Worm (Caenorhabditis elegans): Measurements from ENCODE around the gene let-754.
A peak's percentile ranks its signal among the peaks of the same experiment; 100 is the strongest.

let-754 gene

DNA sequence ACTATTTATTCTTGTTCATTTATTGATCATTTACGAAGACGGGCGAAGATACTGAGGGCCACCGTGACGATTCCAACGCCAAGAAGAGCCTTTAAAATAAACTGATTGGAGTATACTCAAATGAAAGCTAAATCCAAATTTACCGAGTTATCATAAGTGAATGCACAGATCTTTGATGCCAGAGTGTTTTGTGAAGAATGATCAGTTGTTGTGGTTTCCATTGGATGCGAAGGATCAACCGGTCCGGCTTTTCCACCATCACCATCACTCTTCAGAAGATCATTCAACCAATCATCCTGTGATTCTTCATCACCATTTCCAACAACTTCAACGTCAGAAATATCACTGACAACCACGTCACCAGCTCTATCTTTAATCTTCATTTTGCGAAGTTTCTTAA is 24.1 kb upstream of the let-754 start (continued):
- no peak for TF ChIP-seq K12H6.12 (tag; optimal IDR thresholded peaks at IDR 0.05)
- TF ChIP-seq unc-130 (GFP tag; optimal IDR thresholded peaks at IDR 0.05) = peak; percentile 6
- TF ChIP-seq K11D2.4 (GFP tag; IDR thresholded peaks at IDR 0.05) = 0 out of 2 replicates have a peak, but pooled peaks have one; percentile 52
- peak; percentile 63 for TF ChIP-seq nfyb-1 (GFP tag; IDR thresholded peaks at IDR 0.05)
- no peak for TF ChIP-seq egrh-3 (GFP tag; IDR thresholded peaks at IDR 0.05)
- no peak for TF ChIP-seq F57C9.4 (tag; optimal IDR thresholded peaks at IDR 0.05)
- no peak for TF ChIP-seq B0336.3 (GFP tag; IDR thresholded peaks at IDR 0.05)
- no peak for TF ChIP-seq snpc-1.3 (tag; optimal IDR thresholded peaks at IDR 0.05; ENCODE audit: insufficient read depth)
- TF ChIP-seq snpc-4 (GFP tag; optimal IDR thresholded peaks at IDR 0.05) = no peak
- TF ChIP-seq snpc-4 (tag; optimal IDR thresholded peaks at IDR 0.05) = peak in 1 of 4 experiments; percentile 22
- TF ChIP-seq snpc-1.1 (tag; optimal IDR thresholded peaks at IDR 0.05; ENCODE audit: insufficient read depth) = no peak
- TF ChIP-seq hmg-1.2 (GFP tag; IDR thresholded peaks at IDR 0.05) = peak; percentile 12; the same call in 1 of the 2 replicates
- no peak for TF ChIP-seq ztf-26 (tag; optimal IDR thresholded peaks at IDR 0.05)
- TF ChIP-seq madf-6 (GFP tag; IDR thresholded peaks at IDR 0.05) = peak; percentile 56; the same call in 1 of the 2 replicates

DNA sequence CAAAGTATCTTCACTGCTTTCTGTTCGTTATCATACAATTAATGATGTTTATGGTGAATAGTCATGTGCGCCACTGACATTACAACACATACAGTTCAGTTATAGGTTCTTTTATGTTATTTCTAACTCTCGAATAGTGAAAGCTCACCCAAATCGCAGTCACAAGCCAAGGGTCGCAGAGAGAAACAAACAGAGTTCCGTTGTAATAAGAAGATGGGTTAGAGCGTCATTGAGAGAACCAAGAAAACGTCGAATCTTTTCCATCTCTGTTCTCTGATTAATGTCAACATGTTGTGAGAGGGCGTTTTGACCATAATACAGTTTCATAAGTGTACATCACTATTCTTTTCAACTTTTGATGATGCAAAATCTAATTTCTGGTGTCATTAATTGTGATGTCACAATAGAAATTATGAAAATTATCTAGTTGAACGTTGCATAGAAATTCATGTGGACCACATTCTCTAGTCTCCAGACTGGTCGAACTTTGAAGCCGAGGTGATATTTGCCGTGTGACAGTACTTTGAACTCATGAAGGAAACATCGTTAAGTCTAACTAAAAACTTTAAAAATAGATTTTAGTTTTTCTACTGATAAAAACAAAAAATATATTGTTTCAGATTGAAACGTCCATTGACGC is 21.0 kb upstream of the let-754 start:
- no peak for TF ChIP-seq dpl-1 (GFP tag; optimal IDR thresholded peaks at IDR 0.05)
- no peak for TF ChIP-seq cebp-1 (GFP tag; IDR thresholded peaks at IDR 0.05)
- peak; percentile 44 for TF ChIP-seq cebp-1 (tag; optimal IDR thresholded peaks at IDR 0.05)
- TF ChIP-seq ceh-91 (GFP tag; IDR thresholded peaks at IDR 0.05) = no peak
- TF ChIP-seq ceh-27 (GFP tag; optimal IDR thresholded peaks at IDR 0.05) = no peak
- no peak for TF ChIP-seq snpc-3.4 (tag; optimal IDR thresholded peaks at IDR 0.05)
- no peak for TF ChIP-seq Y56A3A.18 (GFP tag; IDR thresholded peaks at IDR 0.05)
- TF ChIP-seq zfh-2 (GFP tag; conservative IDR thresholded peaks at IDR 0.05) = no peak
- no peak for TF ChIP-seq lin-40 (tag; optimal IDR thresholded peaks at IDR 0.05)
- no peak for TF ChIP-seq ekl-4 (GFP tag; IDR thresholded peaks at IDR 0.05)
- TF ChIP-seq nfyb-1 (GFP tag; IDR thresholded peaks at IDR 0.05) = peak; percentile 40; the same call in 1 of the 2 replicates
- TF ChIP-seq ama-1 (optimal IDR thresholded peaks at IDR 0.05) = no peak
- TF ChIP-seq ama-1 (GFP tag; optimal IDR thresholded peaks at IDR 0.05) = no peak
- TF ChIP-seq ztf-6 (GFP tag; IDR thresholded peaks at IDR 0.05) = no peak
- no peak for TF ChIP-seq somi-1 (GFP tag; optimal IDR thresholded peaks at IDR 0.05)
- no peak for TF ChIP-seq Y67H2A.10 (GFP tag; conservative IDR thresholded peaks at IDR 0.05)
- TF ChIP-seq ccch-3 (GFP tag; optimal IDR thresholded peaks at IDR 0.05) = no peak
- no peak for TF ChIP-seq B0019.2 (GFP tag; conservative IDR thresholded peaks at IDR 0.05)
- TF ChIP-seq hrde-1 (tag; optimal IDR thresholded peaks at IDR 0.05; ENCODE audit: borderline replicate concordance) = no peak
- TF ChIP-seq mcd-1 (GFP tag; IDR thresholded peaks at IDR 0.05) = peak; percentile 15; the same call in 1 of the 2 replicates
- TF ChIP-seq ets-4 (GFP tag; optimal IDR thresholded peaks at IDR 0.05) = peak; percentile 61
- no peak for TF ChIP-seq unc-130 (GFP tag; optimal IDR thresholded peaks at IDR 0.05)
- no peak for TF ChIP-seq B0035.1 (tag; optimal IDR thresholded peaks at IDR 0.05)
- no peak for TF ChIP-seq aptf-3 (GFP tag; IDR thresholded peaks at IDR 0.05)
- TF ChIP-seq rcor-1 (GFP tag; IDR thresholded peaks at IDR 0.05) = no peak
- TF ChIP-seq lin-54 (GFP tag; optimal IDR thresholded peaks at IDR 0.05) = no peak
- no peak for TF ChIP-seq Y53G8AR.9 (GFP tag; conservative IDR thresholded peaks at IDR 0.05)
- no peak for TF ChIP-seq ztf-26 (tag; optimal IDR thresholded peaks at IDR 0.05)
- TF ChIP-seq lir-1 (GFP tag; conservative IDR thresholded peaks at IDR 0.05) = no peak; the same call in 1 of the 2 replicates
- no peak for TF ChIP-seq F23B12.7 (tag; optimal IDR thresholded peaks at IDR 0.05; ENCODE audit: insufficient read depth)
- TF ChIP-seq dox-1 (GFP tag; IDR thresholded peaks at IDR 0.05) = no peak
- no peak for TF ChIP-seq K12H6.12 (tag; optimal IDR thresholded peaks at IDR 0.05)
- no peak for TF ChIP-seq let-607 (tag; optimal IDR thresholded peaks at IDR 0.05)
- TF ChIP-seq sea-2 (GFP tag; IDR thresholded peaks at IDR 0.05) = no peak
- no peak for TF ChIP-seq F33H1.4 (GFP tag; IDR thresholded peaks at IDR 0.05)
- TF ChIP-seq pha-4 (tag; optimal IDR thresholded peaks at IDR 0.05) = peak; percentile 65
- TF ChIP-seq egrh-3 (GFP tag; IDR thresholded peaks at IDR 0.05) = no peak

All from whole organism, young adult.